Fruit fly (Drosophila melanogaster) whole organism, wandering third instar larva: ENCODE measurements around the gene CG5708.

Source experiments
- GATAd ChIP-seq: sonication (Bioruptor generic); optimal IDR thresholded peaks from 2 replicates; lab custom pipeline; 2016; ENCODE audit warnings: missing biosample characterization, missing genetic modification characterization
- dl ChIP-seq, 2 experiments: fragments of 175-275, 200-275 bp in 1 of 2; fragments of 200-275 bp in 1 of 2; sonication (Bioruptor generic); optimal IDR thresholded peaks; lab custom pipeline; 2018; ENCODE audit warnings: mild to moderate bottlenecking in 2 of 2, missing biosample characterization in 2 of 2, missing genetic modification characterization in 2 of 2, moderate library complexity in 2 of 2; ENCODE audit not compliant: partially characterized antibody in 2 of 2, insufficient read depth in 1 of 2
- psq ChIP-seq: fragments of 200-800 bp; sonication (Bioruptor generic); optimal IDR thresholded peaks from 3 replicates; lab custom pipeline; 2017; ENCODE audit warnings: missing biosample characterization, mild to moderate bottlenecking, missing genetic modification characterization, moderate library complexity
- sage ChIP-seq: fragments of 200-800 bp; sonication (Bioruptor generic); optimal IDR thresholded peaks from 2 replicates; lab custom pipeline; 2016; ENCODE audit warnings: missing biosample characterization, mild to moderate bottlenecking, missing genetic modification characterization

DNA sequence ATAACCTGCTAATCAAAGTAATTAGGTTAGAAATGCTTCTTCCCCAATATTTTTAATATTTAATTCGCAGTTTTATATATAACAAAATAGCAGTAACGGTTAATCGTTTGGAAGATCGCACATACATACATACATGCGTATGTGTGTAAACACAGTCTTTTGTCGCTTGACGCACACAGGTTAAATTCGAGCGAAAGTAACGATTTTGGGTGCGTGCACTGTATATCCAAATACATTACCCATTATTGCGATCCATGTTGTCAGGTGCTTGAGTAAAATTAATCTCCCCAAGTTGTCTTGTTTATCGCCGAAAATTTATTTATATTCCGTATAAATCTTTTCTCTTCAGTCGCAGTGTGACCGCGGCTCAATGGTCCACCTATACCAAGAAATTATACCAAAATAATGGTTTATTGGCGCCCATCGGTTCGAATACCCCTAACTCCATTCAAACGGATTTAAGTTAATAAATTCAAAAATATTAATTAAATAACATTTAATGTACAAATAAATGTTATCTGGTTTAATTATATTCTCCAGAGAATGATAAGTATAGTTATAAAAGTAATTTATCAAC lies 22.6 kb downstream of the CG5708 start, which contains the start of gene CG34159:
- no peak for TF ChIP-seq dl (GFP tag; optimal IDR thresholded peaks at IDR 0.05; lab: Kevin White, UChicago; ENCODE audit: insufficient read depth in 1 of 2, partially characterized antibody in 2 of 2)
- no peak for TF ChIP-seq GATAd (GFP tag; lab: Kevin White, UChicago)
- no peak for TF ChIP-seq sage (GFP tag; lab: Kevin White, UChicago)
- TF ChIP-seq psq, result no peak
